Worm (Caenorhabditis elegans) whole organism, L2 larva: ENCODE data around the gene dmsr-16.

Source experiments
- C34F6.9 ChIP-seq: fragments of 150-350 bp; optimal IDR thresholded peaks from 2 replicates; lab custom pipeline; 2014; ENCODE audit warnings: missing biosample characterization, missing genetic modification characterization
- R02D3.7 ChIP-seq: fragments of 150-350 bp; optimal IDR thresholded peaks from 2 replicates; lab custom pipeline; 2014; ENCODE audit warnings: missing biosample characterization, missing genetic modification characterization
- Y55F3AM.14 ChIP-seq: fragments of 200-800 bp; sonication (Bioruptor generic); optimal IDR thresholded peaks from 2 replicates; lab custom pipeline; 2018; ENCODE audit warnings: mild to moderate bottlenecking, missing genetic modification characterization, missing compliant biosample characterization
- ZK546.5 ChIP-seq: sonication (generic microtip); optimal IDR thresholded peaks from 2 replicates; lab custom pipeline; 2017; ENCODE audit warnings: missing biosample characterization, missing genetic modification characterization
- alr-1 ChIP-seq: fragments of 150-350 bp; optimal IDR thresholded peaks from 2 replicates; lab custom pipeline; 2014; ENCODE audit warnings: missing biosample characterization, missing genetic modification characterization
- blmp-1 ChIP-seq: sonication (generic microtip); optimal IDR thresholded peaks from 2 replicates; lab custom pipeline; 2017; ENCODE audit warnings: missing genetic modification characterization, mild to moderate bottlenecking, missing compliant biosample characterization, antibody characterized with exemption, moderate library complexity; ENCODE audit not compliant: insufficient read depth
- ceh-16 ChIP-seq: fragments of 150-350 bp; optimal IDR thresholded peaks from 2 replicates; lab custom pipeline; 2014; ENCODE audit warnings: missing biosample characterization, missing genetic modification characterization
- ceh-82 ChIP-seq: fragments of 150-350 bp; optimal IDR thresholded peaks from 2 replicates; lab custom pipeline; 2014; ENCODE audit warnings: missing biosample characterization, missing genetic modification characterization
- crh-2 ChIP-seq: sonication (generic microtip); optimal IDR thresholded peaks from 2 replicates; lab custom pipeline; 2017; ENCODE audit warnings: missing biosample characterization, missing genetic modification characterization
- elt-1 ChIP-seq: fragments of 150-350 bp; optimal IDR thresholded peaks from 2 replicates; lab custom pipeline; 2014; ENCODE audit warnings: missing biosample characterization, missing genetic modification characterization
- elt-3 ChIP-seq: sonication (generic microtip); optimal IDR thresholded peaks from 2 replicates; lab custom pipeline; 2017; ENCODE audit warnings: missing biosample characterization, missing genetic modification characterization
- fos-1 ChIP-seq: fragments of 150-350 bp; optimal IDR thresholded peaks from 2 replicates; lab custom pipeline; 2014; ENCODE audit warnings: missing biosample characterization, missing genetic modification characterization
- lin-11 ChIP-seq: fragments of 150-350 bp; sonication (generic microtip); optimal IDR thresholded peaks from 2 replicates; lab custom pipeline; 2014; ENCODE audit warnings: missing biosample characterization, missing genetic modification characterization, inconsistent platforms, mixed read lengths
- lin-13 ChIP-seq: fragments of 150-350 bp; optimal IDR thresholded peaks from 2 replicates; lab custom pipeline; 2014; ENCODE audit warnings: missing biosample characterization, missing genetic modification reagents, missing genetic modification characterization
- lin-39 ChIP-seq: fragments of 150-350 bp; optimal IDR thresholded peaks from 2 replicates; lab custom pipeline; 2014; ENCODE audit warnings: missing biosample characterization, missing genetic modification reagents, missing genetic modification characterization
- mab-5 ChIP-seq: fragments of 150-350 bp; optimal IDR thresholded peaks from 2 replicates; lab custom pipeline; 2014; ENCODE audit warnings: missing biosample characterization, missing genetic modification characterization
- mbf-1 ChIP-seq: sonication (generic microtip); optimal IDR thresholded peaks from 2 replicates; lab custom pipeline; 2017; ENCODE audit warnings: missing biosample characterization, missing genetic modification characterization
- nhr-10 ChIP-seq: sonication (generic microtip); optimal IDR thresholded peaks from 2 replicates; lab custom pipeline; 2017; ENCODE audit warnings: missing biosample characterization, missing genetic modification characterization
- nhr-11 ChIP-seq: fragments of 150-350 bp; optimal IDR thresholded peaks from 2 replicates; lab custom pipeline; 2014; ENCODE audit warnings: missing biosample characterization, missing genetic modification characterization
- nhr-129 ChIP-seq: fragments of 150-350 bp; optimal IDR thresholded peaks from 2 replicates; lab custom pipeline; 2014; ENCODE audit warnings: missing biosample characterization, missing genetic modification characterization
- nhr-23 ChIP-seq: fragments of 150-350 bp; optimal IDR thresholded peaks from 2 replicates; lab custom pipeline; 2014; ENCODE audit warnings: missing biosample characterization, missing genetic modification reagents, missing genetic modification characterization
- nhr-237 ChIP-seq: fragments of 150-350 bp; optimal IDR thresholded peaks from 2 replicates; lab custom pipeline; 2014; ENCODE audit warnings: missing biosample characterization, missing genetic modification characterization
- nhr-25 ChIP-seq: fragments of 150-350 bp; sonication (generic microtip); optimal IDR thresholded peaks from 3 replicates; lab custom pipeline; 2014; ENCODE audit warnings: missing biosample characterization, missing genetic modification characterization
- nhr-6 ChIP-seq: fragments of 150-350 bp; optimal IDR thresholded peaks from 2 replicates; lab custom pipeline; 2014; ENCODE audit warnings: missing biosample characterization, missing genetic modification characterization
- nhr-77 ChIP-seq: fragments of 150-350 bp; optimal IDR thresholded peaks from 2 replicates; lab custom pipeline; 2014; ENCODE audit warnings: missing biosample characterization, missing genetic modification characterization
- sem-4 ChIP-seq: fragments of 150-350 bp; optimal IDR thresholded peaks from 2 replicates; lab custom pipeline; 2014; ENCODE audit warnings: missing biosample characterization, missing genetic modification reagents, missing genetic modification characterization
- skn-1 ChIP-seq: sonication (generic microtip); optimal IDR thresholded peaks from 2 replicates; lab custom pipeline; 2017; ENCODE audit warnings: missing biosample characterization, missing genetic modification characterization
- sma-3 ChIP-seq: sonication (generic microtip); optimal IDR thresholded peaks from 2 replicates; lab custom pipeline; 2016; ENCODE audit warnings: missing genetic modification reagents, missing genetic modification characterization, missing compliant biosample characterization
- sma-9 ChIP-seq, 2 experiments: fragments of 150-350 bp in 1 of 2; sonication (generic microtip) in 1 of 2; optimal IDR thresholded peaks; 2 replicates each; lab custom pipeline; 2014 to 2016; ENCODE audit warnings: missing genetic modification characterization in 2 of 2, mild to moderate bottlenecking in 1 of 2, missing biosample characterization in 1 of 2, missing compliant biosample characterization in 1 of 2, missing genetic modification reagents in 1 of 2, moderate library complexity in 1 of 2
- snpc-4 ChIP-seq: fragments of 150-350 bp; optimal IDR thresholded peaks from 2 replicates; lab custom pipeline; 2014; ENCODE audit warnings: missing biosample characterization, missing genetic modification characterization
- unc-55 ChIP-seq: fragments of 150-350 bp; sonication (generic microtip); optimal IDR thresholded peaks from 3 replicates; lab custom pipeline; 2014; ENCODE audit warnings: missing biosample characterization, missing genetic modification reagents, missing genetic modification characterization
- unc-62 ChIP-seq: fragments of 150-350 bp; optimal IDR thresholded peaks from 2 replicates; lab custom pipeline; 2014; ENCODE audit warnings: missing biosample characterization, missing genetic modification reagents, missing genetic modification characterization
- ztf-11 ChIP-seq: sonication (generic microtip); optimal IDR thresholded peaks from 2 replicates; lab custom pipeline; 2017; ENCODE audit warnings: missing biosample characterization, missing genetic modification characterization
- ztf-4 ChIP-seq: fragments of 150-350 bp; optimal IDR thresholded peaks from 2 replicates; lab custom pipeline; 2014; ENCODE audit warnings: missing biosample characterization, missing genetic modification characterization

The dmsr-16 gene

ce11 chrV:6823432-6823831 lies 14.6 kb upstream of the dmsr-16 start:
- no peak for TF ChIP-seq ceh-16 (tag; lab: Kevin White, UChicago)
- TF ChIP-seq nhr-77: no peak
- TF ChIP-seq crh-2 (tag; lab: Kevin White, UChicago): peak; percentile 47
- peak; percentile 97 for TF ChIP-seq fos-1 (tag; lab: Kevin White, UChicago)
- TF ChIP-seq nhr-237 (tag; lab: Kevin White, UChicago): no peak
- TF ChIP-seq lin-13: no peak
- TF ChIP-seq ztf-11 (tag; lab: Kevin White, UChicago): no peak
- no peak for TF ChIP-seq elt-1 (tag; lab: Kevin White, UChicago)
- no peak for TF ChIP-seq ZK546.5
- TF ChIP-seq lin-39 (tag; lab: Kevin White, UChicago): no peak
- TF ChIP-seq nhr-6 (tag; lab: Kevin White, UChicago): no peak
- no peak for TF ChIP-seq unc-55 (GFP tag; lab: Kevin White, UChicago)
- no peak for TF ChIP-seq nhr-25 (tag; lab: Kevin White, UChicago)
- TF ChIP-seq ztf-4 (tag; lab: Kevin White, UChicago): no peak
- no peak for TF ChIP-seq ceh-82
- no peak for TF ChIP-seq nhr-11
- no peak for TF ChIP-seq C34F6.9 (tag; lab: Kevin White, UChicago)
- TF ChIP-seq unc-62: no peak
- no peak for TF ChIP-seq nhr-10 (tag; lab: Kevin White, UChicago)
- TF ChIP-seq blmp-1 (tag; lab: Kevin White, UChicago): no peak
- no peak for TF ChIP-seq sem-4
- TF ChIP-seq elt-3: no peak
- TF ChIP-seq mbf-1 (tag; lab: Kevin White, UChicago): no peak
- TF ChIP-seq Y55F3AM.14: no peak
- peak; percentile 68 for TF ChIP-seq sma-9 (GFP tag; optimal IDR thresholded peaks at IDR 0.05; lab: Kevin White, UChicago)
- TF ChIP-seq sma-9 (tag; optimal IDR thresholded peaks at IDR 0.05; lab: Kevin White, UChicago): no peak
- TF ChIP-seq sma-3 (GFP tag; lab: Kevin White, UChicago): no peak

- no peak for TF ChIP-seq snpc-4 (tag; lab: Kevin White, UChicago)
- TF ChIP-seq ZK546.5: no peak
- TF ChIP-seq nhr-129 (tag; lab: Kevin White, UChicago): no peak
- TF ChIP-seq R02D3.7 (tag; lab: Kevin White, UChicago): no peak
- TF ChIP-seq nhr-23 (tag; lab: Kevin White, UChicago): no peak
Measured at ce11 chrV:6821509-6821908, 12.6 kb upstream of the dmsr-16 start, which contains the start of gene T15B7.8. Gene T15B7.8, plus strand, starts transcription at chrV:6821809.

ce11 chrV:6819812-6820211 lies 10.9 kb upstream of the dmsr-16 start, which contains the start of gene dmsr-13:
Gene dmsr-13, minus strand, starts transcription at chrV:6819912.
- TF ChIP-seq lin-39 (tag; lab: Kevin White, UChicago) (no peak), lin-13 (no peak), nhr-11 (no peak)
- TF ChIP-seq, all 48 proteins: peak for 0

ce11 chrV:6817184-6817583 lies 8.3 kb upstream of the dmsr-16 start, which contains the start of gene dmsr-14:
Gene dmsr-14, minus strand, starts transcription at chrV:6817284.
- TF ChIP-seq alr-1: no peak

- TF ChIP-seq sma-9 (GFP tag; optimal IDR thresholded peaks at IDR 0.05; lab: Kevin White, UChicago) (no peak), sma-9 (tag; optimal IDR thresholded peaks at IDR 0.05; lab: Kevin White, UChicago) (no peak)
Measured at ce11 chrV:6813862-6814261, 5.0 kb upstream of the dmsr-16 start.

- TF ChIP-seq crh-2 (tag; lab: Kevin White, UChicago) (no peak), skn-1 (tag; lab: Kevin White, UChicago) (no peak), fos-1 (tag; lab: Kevin White, UChicago) (peak; percentile 91), mab-5 (no peak), lin-11 (tag; lab: Kevin White, UChicago) (no peak), ceh-16 (tag; lab: Kevin White, UChicago) (no peak)
Measured at ce11 chrV:6811863-6812262, 3.0 kb upstream of the dmsr-16 start.
